Fruit fly (Drosophila melanogaster) whole organism, wandering third instar larva: ENCODE data around the gene CG13738.

ENCODE experiments used
- CG32264 ChIP-seq: fragments of 200-800 bp; sonication (Bioruptor generic); optimal IDR thresholded peaks from 2 replicates; lab custom pipeline; 2016; ENCODE audit warnings: missing biosample characterization, missing genetic modification characterization
- CG9705 ChIP-seq: fragments of 200-800 bp; sonication (Bioruptor generic); optimal IDR thresholded peaks from 2 replicates; lab custom pipeline; 2018; ENCODE audit warnings: missing biosample characterization, mild to moderate bottlenecking, missing genetic modification characterization
- Dif ChIP-seq: fragments of 200-275, 200-300 bp; sonication (Bioruptor generic); optimal IDR thresholded peaks from 2 replicates; lab custom pipeline; 2018; ENCODE audit warnings: missing biosample characterization, missing genetic modification characterization; ENCODE audit not compliant: partially characterized antibody
- GATAd ChIP-seq: sonication (Bioruptor generic); optimal IDR thresholded peaks from 2 replicates; lab custom pipeline; 2016; ENCODE audit warnings: missing biosample characterization, missing genetic modification characterization
- HLH106 ChIP-seq: fragments of 200-800 bp; optimal IDR thresholded peaks from 3 replicates; lab custom pipeline; 2019; ENCODE audit warnings: missing biosample characterization, mild to moderate bottlenecking, missing genetic modification characterization, moderate library complexity
- Hnf4 ChIP-seq: fragments of 200-800 bp; sonication (Bioruptor generic); optimal IDR thresholded peaks from 2 replicates; lab custom pipeline; 2016; ENCODE audit warnings: missing biosample characterization, mild to moderate bottlenecking, missing genetic modification characterization
- Hr78 ChIP-seq: fragments of >200 bp; optimal IDR thresholded peaks from 2 replicates; lab custom pipeline; 2017; ENCODE audit warnings: missing biosample characterization, missing genetic modification characterization
- Hr83 ChIP-seq: fragments of 200-300 bp; sonication (Bioruptor generic); optimal IDR thresholded peaks from 2 replicates; lab custom pipeline; 2016; ENCODE audit warnings: missing biosample characterization, mild to moderate bottlenecking, missing genetic modification characterization, moderate library complexity; ENCODE audit not compliant: poor library complexity, severe bottlenecking
- Jra ChIP-seq: sonication (Bioruptor generic); optimal IDR thresholded peaks from 2 replicates; lab custom pipeline; 2016; ENCODE audit warnings: missing biosample characterization, missing genetic modification characterization
- Mio ChIP-seq: sonication (Bioruptor generic); optimal IDR thresholded peaks from 2 replicates; lab custom pipeline; 2016; ENCODE audit warnings: missing biosample characterization, missing genetic modification characterization
- Myc ChIP-seq: fragments of >200 bp; optimal IDR thresholded peaks from 2 replicates; lab custom pipeline; 2017
- OdsH ChIP-seq: fragments of 200-800 bp; sonication (Bioruptor generic); optimal IDR thresholded peaks from 2 replicates; lab custom pipeline; 2016; ENCODE audit warnings: missing biosample characterization, mild to moderate bottlenecking, missing genetic modification characterization
- Rel ChIP-seq, 2 experiments: fragments of 200-800 bp; sonication (Bioruptor generic) in 1 of 2; optimal IDR thresholded peaks; 2 replicates in 1 of 2; 3 replicates in 1 of 2; lab custom pipeline; 2016 to 2019; ENCODE audit warnings: mild to moderate bottlenecking in 2 of 2, missing biosample characterization in 2 of 2, missing genetic modification characterization in 2 of 2, moderate library complexity in 1 of 2
- Sp1 ChIP-seq: fragments of 200-800 bp; sonication (Bioruptor generic); optimal IDR thresholded peaks from 3 replicates; lab custom pipeline; 2019; ENCODE audit warnings: missing biosample characterization, mild to moderate bottlenecking, missing genetic modification characterization, moderate library complexity
- Vsx2 ChIP-seq: fragments of 200-300, 225-300 bp; sonication (Bioruptor generic); optimal IDR thresholded peaks from 2 replicates; lab custom pipeline; 2018; ENCODE audit warnings: missing biosample characterization, missing genetic modification characterization; ENCODE audit not compliant: partially characterized antibody
- br ChIP-seq: fragments of 200-800 bp; sonication (Bioruptor generic); optimal IDR thresholded peaks from 2 replicates; lab custom pipeline; 2016; ENCODE audit warnings: missing biosample characterization, missing genetic modification characterization
- brk ChIP-seq: fragments of 200-800 bp; sonication (Bioruptor generic); optimal IDR thresholded peaks from 2 replicates; lab custom pipeline; 2016; ENCODE audit warnings: missing biosample characterization, mild to moderate bottlenecking, missing genetic modification characterization
- dl ChIP-seq, 2 experiments: fragments of 175-275, 200-275 bp in 1 of 2; fragments of 200-275 bp in 1 of 2; sonication (Bioruptor generic); optimal IDR thresholded peaks; lab custom pipeline; 2018; ENCODE audit warnings: mild to moderate bottlenecking in 2 of 2, missing biosample characterization in 2 of 2, missing genetic modification characterization in 2 of 2, moderate library complexity in 2 of 2; ENCODE audit not compliant: partially characterized antibody in 2 of 2, insufficient read depth in 1 of 2
- dmrt93B ChIP-seq: fragments of 200-800 bp; sonication (Bioruptor generic); optimal IDR thresholded peaks from 2 replicates; lab custom pipeline; 2018; ENCODE audit warnings: missing biosample characterization, mild to moderate bottlenecking, missing genetic modification characterization
- dsf ChIP-seq: sonication (Bioruptor generic); optimal IDR thresholded peaks from 2 replicates; lab custom pipeline; 2016; ENCODE audit warnings: missing biosample characterization, missing genetic modification characterization, borderline replicate concordance
- ey ChIP-seq: fragments of 200-800 bp; sonication (Bioruptor generic); optimal IDR thresholded peaks from 2 replicates; lab custom pipeline; 2016; ENCODE audit warnings: missing biosample characterization, missing genetic modification characterization
- foxo ChIP-seq, 2 experiments: fragments of 200-800 bp; sonication (Bioruptor generic); optimal IDR thresholded peaks; 2 replicates in 1 of 2; 3 replicates in 1 of 2; lab custom pipeline; 2016 to 2017; ENCODE audit warnings: missing biosample characterization in 2 of 2, missing genetic modification characterization in 2 of 2
- fru ChIP-seq: fragments of 200-800 bp; sonication (Bioruptor generic); optimal IDR thresholded peaks from 3 replicates; lab custom pipeline; 2016; ENCODE audit warnings: missing biosample characterization, mild to moderate bottlenecking, missing genetic modification characterization
- h ChIP-seq: fragments of 200-800 bp; sonication (Bioruptor generic); optimal IDR thresholded peaks from 3 replicates; lab custom pipeline; 2016; ENCODE audit warnings: missing biosample characterization, mild to moderate bottlenecking, missing genetic modification characterization
- jim ChIP-seq: fragments of 175-275, 200-325 bp; sonication (Bioruptor generic); optimal IDR thresholded peaks from 2 replicates; lab custom pipeline; 2016; ENCODE audit warnings: missing biosample characterization, mild to moderate bottlenecking, missing genetic modification characterization
- lola ChIP-seq: fragments of >200 bp; optimal IDR thresholded peaks from 2 replicates; lab custom pipeline; 2017; ENCODE audit warnings: missing biosample characterization, missing genetic modification characterization
- pan ChIP-seq: fragments of >200 bp; optimal IDR thresholded peaks from 2 replicates; lab custom pipeline; 2017
- psq ChIP-seq: fragments of 200-800 bp; sonication (Bioruptor generic); optimal IDR thresholded peaks from 3 replicates; lab custom pipeline; 2017; ENCODE audit warnings: missing biosample characterization, mild to moderate bottlenecking, missing genetic modification characterization, moderate library complexity
- rgr ChIP-seq: fragments of 200-800 bp; sonication (Bioruptor generic); optimal IDR thresholded peaks from 3 replicates; lab custom pipeline; 2016; ENCODE audit warnings: missing biosample characterization, mild to moderate bottlenecking, missing genetic modification characterization
- sage ChIP-seq: fragments of 200-800 bp; sonication (Bioruptor generic); optimal IDR thresholded peaks from 2 replicates; lab custom pipeline; 2016; ENCODE audit warnings: missing biosample characterization, mild to moderate bottlenecking, missing genetic modification characterization
- sv ChIP-seq: fragments of 200-800 bp; sonication (Bioruptor generic); optimal IDR thresholded peaks from 3 replicates; lab custom pipeline; 2016; ENCODE audit warnings: missing biosample characterization, missing genetic modification characterization
- tai ChIP-seq: sonication (Bioruptor generic); optimal IDR thresholded peaks from 2 replicates; lab custom pipeline; 2016; ENCODE audit warnings: missing biosample characterization, missing genetic modification characterization
- usp ChIP-seq: fragments of >200 bp; optimal IDR thresholded peaks from 2 replicates; lab custom pipeline; 2017; ENCODE audit warnings: missing biosample characterization, missing genetic modification characterization
- woc ChIP-seq: sonication (Bioruptor generic); optimal IDR thresholded peaks from 2 replicates; lab custom pipeline; 2016; ENCODE audit warnings: missing biosample characterization, mild to moderate bottlenecking, missing genetic modification characterization

CG13738 gene

dm6 chr3L:13925117-13925726, 48.1 kb downstream of the CG13738 start, which contains the start of gene Rgl:
Gene Rgl (minus strand): TSS chr3L:13925335.
- TF ChIP-seq sage, result no peak
- peak; percentile 93 for TF ChIP-seq dl (GFP tag; optimal IDR thresholded peaks at IDR 0.05; lab: Kevin White, UChicago; ENCODE audit: insufficient read depth in 1 of 2, partially characterized antibody in 2 of 2)
- no peak for TF ChIP-seq sv
- peak; percentile 75 for TF ChIP-seq Vsx2 (GFP tag; lab: Kevin White, UChicago)
- TF ChIP-seq Hr83 (GFP tag; lab: Kevin White, UChicago), result peak; percentile 51
- TF ChIP-seq jim, result peak; percentile 76
- no peak for TF ChIP-seq br (GFP tag; lab: Kevin White, UChicago)
- TF ChIP-seq Dif (GFP tag; lab: Kevin White, UChicago), result peak; percentile 96
- TF ChIP-seq HLH106 (tag; lab: Kevin White, UChicago), result no peak
- no peak for TF ChIP-seq CG9705
- no peak for TF ChIP-seq usp
- TF ChIP-seq fru (GFP tag; lab: Kevin White, UChicago), result no peak
- no peak for TF ChIP-seq dsf
- TF ChIP-seq dmrt93B (GFP tag; lab: Kevin White, UChicago), result no peak
- TF ChIP-seq Myc (lab: Kevin White, UChicago), result no peak
- TF ChIP-seq GATAd (GFP tag; lab: Kevin White, UChicago), result no peak

- TF ChIP-seq sage (no peak), psq (GFP tag; lab: Kevin White, UChicago) (no peak), Vsx2 (GFP tag; lab: Kevin White, UChicago) (no peak), dsf (no peak), HLH106 (tag; lab: Kevin White, UChicago) (no peak), Hr78 (GFP tag; lab: Kevin White, UChicago) (no peak), Mio (GFP tag; lab: Kevin White, UChicago) (no peak), Jra (no peak), Hr83 (GFP tag; lab: Kevin White, UChicago) (peak; percentile 84), foxo (GFP tag; optimal IDR thresholded peaks at IDR 0.05; lab: Kevin White, UChicago) (peak in 1 of 2 experiments; percentile 21), usp (no peak), br (GFP tag; lab: Kevin White, UChicago) (peak; percentile 10), Sp1 (GFP tag; lab: Kevin White, UChicago) (peak; percentile 10), h (GFP tag; lab: Kevin White, UChicago) (peak; percentile 18), ey (peak; percentile 3), tai (GFP tag; lab: Kevin White, UChicago) (no peak), woc (GFP tag; lab: Kevin White, UChicago) (peak; percentile 7), fru (GFP tag; lab: Kevin White, UChicago) (no peak), rgr (GFP tag; lab: Kevin White, UChicago) (peak; percentile 48)
- TF ChIP-seq, all 38 proteins: peak for 8
Observed at dm6 chr3L:13924646-13925045, 48.6 kb downstream of the CG13738 start.

DNA sequence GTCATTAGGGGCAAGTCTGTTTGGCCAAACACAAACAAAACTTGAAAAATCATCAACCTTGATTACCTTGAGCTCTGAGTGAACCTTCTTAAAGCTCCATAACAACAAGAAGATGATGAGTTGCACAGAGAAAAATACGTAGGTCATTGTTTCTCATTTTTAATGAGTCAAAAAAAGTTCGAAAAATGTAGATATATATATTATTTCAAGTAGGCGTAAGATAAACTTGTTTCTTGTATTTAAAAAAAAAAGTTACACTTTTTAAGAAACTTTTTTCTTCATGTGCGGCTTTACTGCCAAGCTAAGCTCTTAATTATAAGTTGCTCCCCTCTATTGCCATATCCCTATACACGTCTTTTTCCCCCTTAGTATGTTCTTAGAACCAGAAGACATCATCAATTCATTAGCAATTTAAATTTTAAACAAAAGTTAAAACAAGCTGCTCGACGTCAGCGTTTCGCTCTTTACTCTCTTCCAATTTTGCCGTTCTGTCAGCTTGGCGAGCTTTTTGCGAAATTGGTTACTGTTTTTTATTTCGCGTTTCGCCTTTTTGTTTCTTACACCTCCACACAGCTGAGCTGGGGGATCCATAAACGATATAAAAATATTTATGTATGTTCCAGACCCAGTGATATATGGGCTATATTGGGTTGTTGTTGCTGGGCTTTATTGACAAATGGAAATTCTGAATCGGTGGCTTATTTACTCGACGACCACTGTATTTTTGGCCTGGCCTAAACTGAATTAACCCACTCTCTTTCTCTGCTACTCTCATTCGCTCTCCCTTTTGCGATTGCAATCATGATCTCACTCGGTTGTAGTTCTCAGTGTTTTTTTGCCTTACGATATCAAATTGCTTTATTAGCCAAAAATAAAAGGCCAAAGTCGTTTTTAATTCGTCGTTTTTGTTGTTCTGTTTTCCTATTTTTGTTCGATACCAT, 49.7 kb downstream of the CG13738 start:
- peak; percentile 15 for TF ChIP-seq GATAd (GFP tag; lab: Kevin White, UChicago)
- peak; percentile 3 to 35 for TF ChIP-seq dl (GFP tag; optimal IDR thresholded peaks at IDR 0.05; lab: Kevin White, UChicago; ENCODE audit: insufficient read depth in 1 of 2, partially characterized antibody in 2 of 2)
- TF ChIP-seq Dif (GFP tag; lab: Kevin White, UChicago), result peak; percentile 41
- no peak for TF ChIP-seq Jra
- TF ChIP-seq Hr83 (GFP tag; lab: Kevin White, UChicago), result peak; percentile 97
- peak; percentile 38 for TF ChIP-seq HLH106 (tag; lab: Kevin White, UChicago)
- peak; percentile 12 for TF ChIP-seq woc (GFP tag; lab: Kevin White, UChicago)
- peak; percentile 76 for TF ChIP-seq jim
- TF ChIP-seq Hnf4 (GFP tag; lab: Kevin White, UChicago), result peak; percentile 50
- TF ChIP-seq pan (lab: Kevin White, UChicago), result no peak
- no peak for TF ChIP-seq sv
- TF ChIP-seq Mio (GFP tag; lab: Kevin White, UChicago), result no peak
- no peak for TF ChIP-seq CG32264 (GFP tag; lab: Kevin White, UChicago)
- peak; percentile 56 for TF ChIP-seq Sp1 (GFP tag; lab: Kevin White, UChicago)
- peak; percentile 52 for TF ChIP-seq CG9705
- peak; percentile 6 for TF ChIP-seq Vsx2 (GFP tag; lab: Kevin White, UChicago)
- peak; percentile 43 for TF ChIP-seq OdsH
- TF ChIP-seq rgr (GFP tag; lab: Kevin White, UChicago), result peak; percentile 54
- TF ChIP-seq br (GFP tag; lab: Kevin White, UChicago), result peak; percentile 54
- TF ChIP-seq fru (GFP tag; lab: Kevin White, UChicago), result peak; percentile 49
- TF ChIP-seq foxo (GFP tag; optimal IDR thresholded peaks at IDR 0.05; lab: Kevin White, UChicago), result peak in 1 of 2 experiments; percentile 56
- TF ChIP-seq h (GFP tag; lab: Kevin White, UChicago), result peak; percentile 71
- peak; percentile 70 for TF ChIP-seq lola (GFP tag; lab: Kevin White, UChicago)
- no peak for TF ChIP-seq tai (GFP tag; lab: Kevin White, UChicago)
- TF ChIP-seq Rel (GFP tag; optimal IDR thresholded peaks at IDR 0.05; lab: Kevin White, UChicago), result no peak
- TF ChIP-seq Rel (tag; optimal IDR thresholded peaks at IDR 0.05; lab: Kevin White, UChicago), result peak; percentile 9
- no peak for TF ChIP-seq Myc (lab: Kevin White, UChicago)
- peak; percentile 33 for TF ChIP-seq psq (GFP tag; lab: Kevin White, UChicago)
- TF ChIP-seq brk, result no peak
- peak; percentile 57 for TF ChIP-seq ey
- TF ChIP-seq, all 38 proteins: peak for 21
